Worm (Caenorhabditis elegans): ENCODE measurements around the gene C02C6.14.

Gene C02C6.14

ce11 chrX:15539299-15539698 lies 1.8 kb downstream of the C02C6.14 start:
- no peak for TF ChIP-seq unc-130 (GFP tag; optimal IDR thresholded peaks at IDR 0.05)
- TF ChIP-seq hmg-1.2 (GFP tag; IDR thresholded peaks at IDR 0.05): no peak
- no peak for TF ChIP-seq ceh-79 (tag; optimal IDR thresholded peaks at IDR 0.05)
- TF ChIP-seq rpc-1 (optimal IDR thresholded peaks at IDR 0.05): no peak
- TF ChIP-seq rpc-1 (tag; optimal IDR thresholded peaks at IDR 0.05): no peak
- no peak for TF ChIP-seq athp-1 (tag; optimal IDR thresholded peaks at IDR 0.05)
- TF ChIP-seq lin-26 (GFP tag; IDR thresholded peaks at IDR 0.05): no peak
- no peak for TF ChIP-seq snpc-1.1 (tag; optimal IDR thresholded peaks at IDR 0.05; ENCODE audit: insufficient read depth)
- no peak for TF ChIP-seq dpff-1 (tag; optimal IDR thresholded peaks at IDR 0.05)
- TF ChIP-seq egl-18 (GFP tag; IDR thresholded peaks at IDR 0.05): no peak
- no peak for TF ChIP-seq attf-5 (GFP tag; optimal IDR thresholded peaks at IDR 0.05)
- no peak for TF ChIP-seq F33H1.4 (GFP tag; IDR thresholded peaks at IDR 0.05)
- TF ChIP-seq Y56A3A.18 (GFP tag; IDR thresholded peaks at IDR 0.05): no peak
- TF ChIP-seq D2030.7 (GFP tag; IDR thresholded peaks at IDR 0.05): no peak
- TF ChIP-seq lag-1 (GFP tag; IDR thresholded peaks at IDR 0.05): no peak
- no peak for TF ChIP-seq F10E7.11 (tag; optimal IDR thresholded peaks at IDR 0.05)
- TF ChIP-seq B0019.2 (GFP tag; conservative IDR thresholded peaks at IDR 0.05): no peak
- no peak for TF ChIP-seq pbrm-1 (GFP tag; IDR thresholded peaks at IDR 0.05)
- TF ChIP-seq zfh-2 (GFP tag; conservative IDR thresholded peaks at IDR 0.05): no peak
- TF ChIP-seq sdz-38 (tag; optimal IDR thresholded peaks at IDR 0.05): no peak
- TF ChIP-seq pha-4 (tag; optimal IDR thresholded peaks at IDR 0.05): no peak

ce11 chrX:15541437-15541836 lies 4.0 kb downstream of the C02C6.14 start:
- TF ChIP-seq dpff-1 (tag; optimal IDR thresholded peaks at IDR 0.05) (no peak), dpl-1 (GFP tag; optimal IDR thresholded peaks at IDR 0.05) (no peak), mes-4 (tag; optimal IDR thresholded peaks at IDR 0.05) (no peak), T07F8.4 (tag; optimal IDR thresholded peaks at IDR 0.05) (no peak), ztf-26 (tag; optimal IDR thresholded peaks at IDR 0.05) (no peak)

- TF ChIP-seq F39B2.1 (GFP tag; IDR thresholded peaks at IDR 0.05) (no peak), sdz-38 (tag; optimal IDR thresholded peaks at IDR 0.05) (no peak), atf-7 (tag; optimal IDR thresholded peaks at IDR 0.05) (peak; percentile 43), hlh-12 (tag; optimal IDR thresholded peaks at IDR 0.05) (no peak), cebp-1 (GFP tag; IDR thresholded peaks at IDR 0.05) (no peak), cebp-1 (tag; optimal IDR thresholded peaks at IDR 0.05) (peak; percentile 28), ztf-22 (GFP tag; optimal IDR thresholded peaks at IDR 0.05) (no peak), dox-1 (GFP tag; IDR thresholded peaks at IDR 0.05) (0 out of 2 replicates have a peak, but pooled peaks have one; percentile 5), ceh-40 (GFP tag; IDR thresholded peaks at IDR 0.05) (no peak), Y53F4B.3 (GFP tag; IDR thresholded peaks at IDR 0.05) (no peak), nhr-80 (tag; optimal IDR thresholded peaks at IDR 0.05) (peak; percentile 82), T26A5.8 (tag; optimal IDR thresholded peaks at IDR 0.05) (no peak)
These were observed 7.2 kb downstream of the C02C6.14 start for ce11 chrX:15544671-15545070.

ce11 chrX:15545485-15545884 lies 8.0 kb downstream of the C02C6.14 start:
- no peak for TF ChIP-seq F57A8.1 (GFP tag; optimal IDR thresholded peaks at IDR 0.05)
- TF ChIP-seq B0336.3 (GFP tag; IDR thresholded peaks at IDR 0.05): no peak
- TF ChIP-seq Y56A3A.18 (GFP tag; IDR thresholded peaks at IDR 0.05): no peak
- no peak for TF ChIP-seq lir-1 (GFP tag; conservative IDR thresholded peaks at IDR 0.05)
- TF ChIP-seq ceh-91 (GFP tag; IDR thresholded peaks at IDR 0.05): no peak
- 0 out of 2 replicates have a peak, but pooled peaks have one; percentile 20 for TF ChIP-seq K11D2.4 (GFP tag; IDR thresholded peaks at IDR 0.05)

Measured in whole organism, young adult.